Worm (Caenorhabditis elegans): ENCODE results near the gene W08F4.3.

DNA sequence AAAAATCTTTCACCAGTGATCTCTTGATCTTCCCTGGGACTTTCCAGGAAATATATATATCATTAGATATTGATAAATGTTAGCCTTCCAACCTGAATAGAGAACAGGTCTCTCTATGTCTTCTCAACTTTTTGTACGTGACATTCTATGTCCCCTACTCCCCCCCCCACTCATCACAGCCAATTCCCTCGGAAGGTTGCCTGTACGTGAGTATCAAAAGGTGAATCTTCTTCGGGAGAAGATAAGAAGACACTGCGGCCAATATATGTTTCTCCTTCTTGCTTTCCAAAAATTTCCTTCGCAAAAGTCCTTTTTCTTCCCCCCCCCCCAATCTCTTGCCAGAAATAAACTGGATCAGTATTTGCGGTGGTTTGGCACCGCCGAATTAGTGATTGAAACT is 38.0 kb upstream of the W08F4.3 start:
- TF ChIP-seq nhr-28 (tag; optimal IDR thresholded peaks at IDR 0.05) = no peak
- TF ChIP-seq snpc-4 (tag; optimal IDR thresholded peaks at IDR 0.05) = no peak
- TF ChIP-seq elt-1 (tag; optimal IDR thresholded peaks at IDR 0.05; ENCODE audit: borderline replicate concordance, insufficient read depth) = no peak
- no peak for TF ChIP-seq nhr-76 (tag; optimal IDR thresholded peaks at IDR 0.05)
- no peak for TF ChIP-seq pha-4 (tag; optimal IDR thresholded peaks at IDR 0.05)

Measured in whole organism, mixed stage, embryonic.